Fruit fly (Drosophila melanogaster): ENCODE results near the gene Gr22e.
A peak's percentile ranks its signal among the peaks of the same experiment; 100 is the strongest.

Gene Gr22e

DNA sequence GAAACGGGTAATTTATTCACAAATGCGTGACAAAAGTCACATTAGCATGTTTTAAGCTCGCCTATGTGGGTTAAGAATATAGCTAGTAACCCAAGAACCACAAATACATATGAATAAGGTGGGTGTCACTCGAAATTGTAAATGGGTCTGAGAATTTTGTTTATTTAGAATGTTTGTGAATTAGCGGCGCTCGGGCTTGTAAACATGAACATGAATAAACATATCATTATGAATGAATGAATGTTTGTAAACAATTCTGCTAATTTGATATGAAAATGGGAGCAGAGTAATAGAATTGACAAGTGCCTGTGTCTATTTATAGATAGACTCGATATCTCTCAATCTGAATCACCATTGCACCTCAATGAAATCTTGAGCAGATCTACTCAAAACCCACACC, 48.7 kb upstream of the Gr22e start (continued):
- TF ChIP-seq chinmo (GFP tag; IDR thresholded peaks at IDR 0.05; ENCODE audit: partially characterized antibody) (0 out of 4 replicates have a peak, but pooled peaks have one; percentile 50), sima (GFP tag; optimal IDR thresholded peaks at IDR 0.05) (no peak), gsb (GFP tag; IDR thresholded peaks at IDR 0.05) (no peak), CG7987 (GFP tag; optimal IDR thresholded peaks at IDR 0.05) (no peak), al (GFP tag; IDR thresholded peaks at IDR 0.05) (no peak), fd64A (GFP tag; optimal IDR thresholded peaks at IDR 0.05) (peak; percentile 12), peb (GFP tag; IDR thresholded peaks at IDR 0.05) (no peak), Mad (GFP tag; optimal IDR thresholded peaks at IDR 0.05) (no peak), Xbp1 (GFP tag; optimal IDR thresholded peaks at IDR 0.05) (no peak), CG13894 (tag; optimal IDR thresholded peaks at IDR 0.05) (peak; percentile 38), MTF-1 (GFP tag; optimal IDR thresholded peaks at IDR 0.05; ENCODE audit: borderline replicate concordance) (peak; percentile 6), ro (GFP tag; IDR thresholded peaks at IDR 0.05) (no peak), CG2116 (GFP tag; optimal IDR thresholded peaks at IDR 0.05) (no peak), disco-r (GFP tag; optimal IDR thresholded peaks at IDR 0.05) (no peak), CG8290 (GFP tag; optimal IDR thresholded peaks at IDR 0.05) (no peak), CG8290 (tag; optimal IDR thresholded peaks at IDR 0.05) (peak in 1 of 2 experiments; percentile 27), sr (GFP tag; IDR thresholded peaks at IDR 0.05) (no peak), CG17359 (tag; optimal IDR thresholded peaks at IDR 0.05) (peak; percentile 10), pum (GFP tag; optimal IDR thresholded peaks at IDR 0.05) (no peak), CG12769 (tag; optimal IDR thresholded peaks at IDR 0.05) (peak; percentile 1), hbn (GFP tag; IDR thresholded peaks at IDR 0.05; ENCODE audit: partially characterized antibody) (no peak), CG3847 (GFP tag; IDR thresholded peaks at IDR 0.05) (no peak), Vsx1 (GFP tag; optimal IDR thresholded peaks at IDR 0.05) (peak; percentile 11), Asciz (GFP tag; optimal IDR thresholded peaks at IDR 0.05) (peak; percentile 18), CG9609 (GFP tag; optimal IDR thresholded peaks at IDR 0.05) (no peak), CG3281 (GFP tag; optimal IDR thresholded peaks at IDR 0.05) (peak; percentile 40), lab (GFP tag; optimal IDR thresholded peaks at IDR 0.05) (peak; percentile 33), sna (GFP tag; IDR thresholded peaks at IDR 0.05; ENCODE audit: partially characterized antibody) (no peak), CG15601 (tag; optimal IDR thresholded peaks at IDR 0.05) (peak; percentile 49), CG2202 (tag; optimal IDR thresholded peaks at IDR 0.05) (peak; percentile 2), CG2678 (tag; optimal IDR thresholded peaks at IDR 0.05) (peak; percentile 17), ara (GFP tag; IDR thresholded peaks at IDR 0.05) (0 out of 2 replicates have a peak, but pooled peaks have one; percentile 27), nmo (GFP tag; optimal IDR thresholded peaks at IDR 0.05) (no peak), CG5180 (GFP tag; optimal IDR thresholded peaks at IDR 0.05) (no peak), CG1647 (GFP tag; optimal IDR thresholded peaks at IDR 0.05) (no peak)

DNA sequence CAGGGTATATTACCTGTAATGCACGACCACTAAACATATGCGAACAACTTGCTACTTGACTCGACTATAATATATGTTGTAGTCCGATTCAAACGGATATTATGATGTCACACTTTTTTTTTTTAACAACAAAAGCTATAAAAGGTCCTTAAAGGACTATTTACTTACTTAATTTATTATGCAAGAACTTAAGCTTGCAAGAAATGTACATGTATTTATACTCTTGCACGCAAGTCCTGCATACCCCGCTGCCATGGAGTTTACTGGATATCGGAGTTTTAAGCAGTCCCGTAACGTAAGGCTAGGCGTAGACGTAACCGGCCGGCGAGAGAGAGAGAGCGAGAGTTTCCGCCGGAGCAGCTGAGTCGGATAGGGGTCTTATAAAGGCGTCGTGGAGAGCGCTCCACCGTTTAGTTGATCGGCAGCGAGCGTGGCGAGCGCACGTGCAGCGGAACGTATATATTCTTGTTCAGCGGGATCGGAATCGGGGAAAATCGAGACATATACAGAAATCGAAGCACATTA, 46.7 kb upstream of the Gr22e start:
- TF ChIP-seq onecut (GFP tag; IDR thresholded peaks at IDR 0.05) (peak; percentile 35; the same call in 1 of the 2 replicates), salm (tag; optimal IDR thresholded peaks at IDR 0.05) (peak; percentile 64), CG12299 (tag; optimal IDR thresholded peaks at IDR 0.05) (peak; percentile 31), Chrac-16 (GFP tag; optimal IDR thresholded peaks at IDR 0.05) (peak; percentile 89), CG9609 (GFP tag; optimal IDR thresholded peaks at IDR 0.05) (peak; percentile 86), Blimp-1 (GFP tag; optimal IDR thresholded peaks at IDR 0.05) (peak; percentile 85), repo (GFP tag; optimal IDR thresholded peaks at IDR 0.05) (peak; percentile 74), MBD-R2 (GFP tag; IDR thresholded peaks at IDR 0.05) (peak; percentile 43; the same call in 1 of the 2 replicates), Kr (GFP tag; optimal IDR thresholded peaks at IDR 0.05) (no peak), fd102C (GFP tag; optimal IDR thresholded peaks at IDR 0.05) (no peak), Xbp1 (GFP tag; optimal IDR thresholded peaks at IDR 0.05) (peak; percentile 92), CkIIα-i1 (GFP tag; IDR thresholded peaks at IDR 0.05) (peak; percentile 13; the same call in 1 of the 2 replicates), Eip74EF (GFP tag; optimal IDR thresholded peaks at IDR 0.05) (peak in 1 of 2 experiments; percentile 84), Ssrp (tag; optimal IDR thresholded peaks at IDR 0.05) (peak; percentile 89), CG10462 (GFP tag; optimal IDR thresholded peaks at IDR 0.05) (peak; percentile 85), unpg (GFP tag; optimal IDR thresholded peaks at IDR 0.05) (peak; percentile 88), dpn (GFP tag; optimal IDR thresholded peaks at IDR 0.05) (peak; percentile 91 to 92), CG43689 (GFP tag; IDR thresholded peaks at IDR 0.05) (0 out of 2 replicates have a peak, but pooled peaks have one; percentile 33)

Data from whole organism, embryonic.